Fruit fly (Drosophila melanogaster): ENCODE data around the gene emc.
A peak's percentile ranks its signal among the peaks of the same experiment; 100 is the strongest.

The emc gene

dm6 chr3L:780867-781701, 31.9 kb downstream of the emc start (continued):
- TF ChIP-seq psq (GFP tag; optimal IDR thresholded peaks at IDR 0.05): peak; percentile 74
- peak; percentile 62 for TF ChIP-seq Antp (GFP tag; optimal IDR thresholded peaks at IDR 0.05)
- TF ChIP-seq CG8388 (GFP tag; optimal IDR thresholded peaks at IDR 0.05): peak; percentile 91
- no peak for TF ChIP-seq Kr (GFP tag; optimal IDR thresholded peaks at IDR 0.05)
- TF ChIP-seq Atf-2 (GFP tag; optimal IDR thresholded peaks at IDR 0.05): peak; percentile 42
- TF ChIP-seq bcd (GFP tag; optimal IDR thresholded peaks at IDR 0.05): peak; percentile 93
- peak; percentile 62 to 94 for TF ChIP-seq Hr51 (GFP tag; optimal IDR thresholded peaks at IDR 0.05)
- peak; percentile 98 for TF ChIP-seq sob (GFP tag; IDR thresholded peaks at IDR 0.05)
- peak; percentile 17 for TF ChIP-seq CG1792 (GFP tag; optimal IDR thresholded peaks at IDR 0.05)
- peak in 1 of 3 experiments; percentile 61 for TF ChIP-seq Stat92E (GFP tag; optimal IDR thresholded peaks at IDR 0.05)
- peak; percentile 97 for TF ChIP-seq CG34422 (GFP tag; IDR thresholded peaks at IDR 0.05)
- TF ChIP-seq CG10462 (GFP tag; optimal IDR thresholded peaks at IDR 0.05): peak; percentile 86
- TF ChIP-seq Tbp (GFP tag; optimal IDR thresholded peaks at IDR 0.05): no peak
- peak; percentile 93 for TF ChIP-seq nmo (GFP tag; optimal IDR thresholded peaks at IDR 0.05)
- TF ChIP-seq CG8290 (GFP tag; optimal IDR thresholded peaks at IDR 0.05): peak; percentile 60
- peak in 1 of 2 experiments; percentile 63 for TF ChIP-seq CG8290 (tag; optimal IDR thresholded peaks at IDR 0.05)
- TF ChIP-seq ind (GFP tag; optimal IDR thresholded peaks at IDR 0.05): peak; percentile 84
- TF ChIP-seq gt (GFP tag; IDR thresholded peaks at IDR 0.05): peak; percentile 89
- TF ChIP-seq zen2 (GFP tag; IDR thresholded peaks at IDR 0.05; ENCODE audit: partially characterized antibody): no peak
- TF ChIP-seq prd (optimal IDR thresholded peaks at IDR 0.05): no peak
- TF ChIP-seq prd (GFP tag; IDR thresholded peaks at IDR 0.05): peak; percentile 97
- TF ChIP-seq CG7963 (GFP tag; IDR thresholded peaks at IDR 0.05; ENCODE audit: partially characterized antibody): no peak
- peak; percentile 50 for TF ChIP-seq CG34376 (GFP tag; optimal IDR thresholded peaks at IDR 0.05)
- no peak for TF ChIP-seq CG16813 (GFP tag; IDR thresholded peaks at IDR 0.05; ENCODE audit: partially characterized antibody)
- TF ChIP-seq pita (GFP tag; optimal IDR thresholded peaks at IDR 0.05): no peak
- TF ChIP-seq Mes4 (GFP tag; optimal IDR thresholded peaks at IDR 0.05): no peak
- peak; percentile 81 for TF ChIP-seq tin (GFP tag; optimal IDR thresholded peaks at IDR 0.05)
- peak; percentile 84 for TF ChIP-seq CG10959 (GFP tag; IDR thresholded peaks at IDR 0.05)
- peak; percentile 58 for TF ChIP-seq fu2 (GFP tag; optimal IDR thresholded peaks at IDR 0.05)
- TF ChIP-seq al (GFP tag; IDR thresholded peaks at IDR 0.05): peak; percentile 96
- peak; percentile 61 for TF ChIP-seq CG12071 (GFP tag; optimal IDR thresholded peaks at IDR 0.05)
- peak; percentile 95 for TF ChIP-seq stc (GFP tag; IDR thresholded peaks at IDR 0.05)
- peak; percentile 76 for TF ChIP-seq vfl (GFP tag; optimal IDR thresholded peaks at IDR 0.05)
- TF ChIP-seq CG1647 (GFP tag; optimal IDR thresholded peaks at IDR 0.05): peak; percentile 70
- TF ChIP-seq HLH3B (GFP tag; IDR thresholded peaks at IDR 0.05): peak; percentile 97
- TF ChIP-seq chn (GFP tag; optimal IDR thresholded peaks at IDR 0.05): peak; percentile 80
- TF ChIP-seq fd96Cb (tag; optimal IDR thresholded peaks at IDR 0.05): peak; percentile 73
- TF ChIP-seq lov (optimal IDR thresholded peaks at IDR 0.05): no peak
- peak; percentile 94 for TF ChIP-seq lov (GFP tag; IDR thresholded peaks at IDR 0.05)
- TF ChIP-seq usp (GFP tag; optimal IDR thresholded peaks at IDR 0.05): no peak
- peak; percentile 97 for TF ChIP-seq sens (GFP tag)
- peak; percentile 93 for TF ChIP-seq dmrt99B (tag; optimal IDR thresholded peaks at IDR 0.05)
- TF ChIP-seq her (GFP tag; optimal IDR thresholded peaks at IDR 0.05): no peak
- peak; percentile 83 for TF ChIP-seq phol (tag; optimal IDR thresholded peaks at IDR 0.05)
- TF ChIP-seq fd64A (GFP tag; optimal IDR thresholded peaks at IDR 0.05): peak; percentile 45
- TF ChIP-seq CG1024 (GFP tag; IDR thresholded peaks at IDR 0.05): peak; percentile 90
- peak; percentile 17 for TF ChIP-seq fd102C (GFP tag; optimal IDR thresholded peaks at IDR 0.05)
- TF ChIP-seq bigmax (GFP tag; optimal IDR thresholded peaks at IDR 0.05): no peak
- TF ChIP-seq bowl (GFP tag; IDR thresholded peaks at IDR 0.05): peak; percentile 87
- TF ChIP-seq Spps (tag; optimal IDR thresholded peaks at IDR 0.05): peak; percentile 55
